Fruit fly (Drosophila melanogaster): Measurements from ENCODE around the gene mRpL22.

The mRpL22 gene

DNA sequence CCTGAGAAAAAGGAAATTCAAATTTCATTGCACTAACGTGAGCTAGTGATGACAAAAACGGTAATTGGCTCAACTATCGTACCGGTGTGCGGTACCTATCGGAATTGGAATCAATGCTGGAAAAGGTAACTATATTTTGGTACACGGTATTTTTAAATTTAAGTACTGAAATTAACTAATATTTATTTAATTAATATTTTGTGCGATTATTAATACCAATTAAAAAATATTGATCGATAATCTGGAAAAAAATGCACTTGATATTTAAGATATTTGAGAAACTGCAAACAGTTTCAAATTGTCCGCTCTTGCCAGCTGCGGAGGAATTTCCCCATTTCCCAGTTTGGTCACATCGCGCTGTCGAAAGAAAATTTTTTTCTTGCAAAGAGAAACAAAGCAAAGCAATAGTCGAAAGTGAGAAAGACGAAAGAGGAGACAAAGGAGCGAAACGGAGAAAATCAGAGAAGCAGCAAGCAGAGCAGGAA is 3.7 kb downstream of the mRpL22 start (continued):
- TF ChIP-seq CG13296 (GFP tag; optimal IDR thresholded peaks at IDR 0.05) (no peak), CG6791 (GFP tag; IDR thresholded peaks at IDR 0.05; ENCODE audit: partially characterized antibody) (peak; percentile 58; the same call in 2 of the 3 replicates), Xbp1 (GFP tag; optimal IDR thresholded peaks at IDR 0.05) (no peak), gsb (GFP tag; IDR thresholded peaks at IDR 0.05) (no peak), CG13123 (GFP tag; optimal IDR thresholded peaks at IDR 0.05) (no peak), vnd (GFP tag; IDR thresholded peaks at IDR 0.05; ENCODE audit: partially characterized antibody) (no peak), CG11247 (GFP tag; IDR thresholded peaks at IDR 0.05) (no peak), CG12219 (GFP tag; optimal IDR thresholded peaks at IDR 0.05) (no peak), Fer2 (tag; optimal IDR thresholded peaks at IDR 0.05) (no peak), Hmr (GFP tag; optimal IDR thresholded peaks at IDR 0.05) (no peak), Scr (GFP tag; IDR thresholded peaks at IDR 0.05; ENCODE audit: partially characterized antibody) (peak; percentile 66), row (GFP tag; IDR thresholded peaks at IDR 0.05) (peak; percentile 36; the same call in 2 of the 3 replicates), bab2 (GFP tag; optimal IDR thresholded peaks at IDR 0.05) (no peak), CG18476 (GFP tag; optimal IDR thresholded peaks at IDR 0.05) (no peak), CG34224 (GFP tag; IDR thresholded peaks at IDR 0.05; ENCODE audit: partially characterized antibody) (0 out of 3 replicates have a peak, but pooled peaks have one; percentile 19), tgo (GFP tag; IDR thresholded peaks at IDR 0.05) (no peak), CG42726 (GFP tag; IDR thresholded peaks at IDR 0.05; ENCODE audit: partially characterized antibody) (peak; percentile 51; the same call in 1 of the 2 replicates), CG11723 (GFP tag; optimal IDR thresholded peaks at IDR 0.05) (no peak), Rfx (GFP tag; IDR thresholded peaks at IDR 0.05) (peak; percentile 28; the same call in 1 of the 2 replicates), CG7963 (GFP tag; IDR thresholded peaks at IDR 0.05; ENCODE audit: partially characterized antibody) (0 out of 3 replicates have a peak, but pooled peaks have one; percentile 31), Eip74EF (GFP tag; optimal IDR thresholded peaks at IDR 0.05) (no peak), gt (GFP tag; IDR thresholded peaks at IDR 0.05) (no peak), Adf1 (GFP tag; IDR thresholded peaks at IDR 0.05) (no peak), ERR (GFP tag; optimal IDR thresholded peaks at IDR 0.05) (no peak), Stat92E (GFP tag; optimal IDR thresholded peaks at IDR 0.05) (no peak), Taf1 (GFP tag; IDR thresholded peaks at IDR 0.05) (no peak), ftz-f1 (GFP tag; optimal IDR thresholded peaks at IDR 0.05) (no peak), sob (GFP tag; IDR thresholded peaks at IDR 0.05) (0 out of 2 replicates have a peak, but pooled peaks have one; percentile 26), croc (GFP tag; conservative IDR thresholded peaks at IDR 0.05) (no peak), disco-r (GFP tag; optimal IDR thresholded peaks at IDR 0.05) (no peak), CG1647 (GFP tag; optimal IDR thresholded peaks at IDR 0.05) (no peak), zf30C (GFP tag; optimal IDR thresholded peaks at IDR 0.05) (no peak), abd-A (tag; optimal IDR thresholded peaks at IDR 0.05) (no peak), CG4617 (GFP tag; optimal IDR thresholded peaks at IDR 0.05; ENCODE audit: borderline replicate concordance) (no peak), CG2889 (GFP tag; IDR thresholded peaks at IDR 0.05) (no peak), esg (GFP tag; conservative IDR thresholded peaks at IDR 0.05) (no peak), CG10267 (tag; optimal IDR thresholded peaks at IDR 0.05) (peak; percentile 64), D19B (GFP tag; optimal IDR thresholded peaks at IDR 0.05) (no peak), jigr1 (GFP tag; IDR thresholded peaks at IDR 0.05) (no peak), CG8924 (tag; optimal IDR thresholded peaks at IDR 0.05) (no peak), run (tag; optimal IDR thresholded peaks at IDR 0.05) (no peak), Nf-YC (tag; optimal IDR thresholded peaks at IDR 0.05) (no peak), dm (GFP tag; optimal IDR thresholded peaks at IDR 0.05) (no peak), Rx (GFP tag; IDR thresholded peaks at IDR 0.05) (no peak), Mad (GFP tag; optimal IDR thresholded peaks at IDR 0.05) (no peak), CG32767 (GFP tag; IDR thresholded peaks at IDR 0.05) (no peak), pzg (GFP tag; optimal IDR thresholded peaks at IDR 0.05) (peak; percentile 38), Dref (GFP tag; IDR thresholded peaks at IDR 0.05) (peak; percentile 35; the same call in 1 of the 2 replicates), mld (GFP tag; IDR thresholded peaks at IDR 0.05; ENCODE audit: partially characterized antibody) (no peak), CG11398 (GFP tag; optimal IDR thresholded peaks at IDR 0.05) (no peak)

Measured in whole organism, embryonic.